Fruit fly (Drosophila melanogaster) S2 (cell line): Measurements from ENCODE around the gene RecQ5.
A peak's percentile ranks its signal among the peaks of the same experiment; 100 is the strongest.

Experiments
- CG8478 ChIP-seq: fragments of >200 bp; optimal IDR thresholded peaks from 2 replicates; lab custom pipeline; 2018
- CTCF ChIP-seq, 2 experiments: fragments of >200 bp; optimal IDR thresholded peaks; 2 replicates each; lab custom pipeline; 2018

DNA sequence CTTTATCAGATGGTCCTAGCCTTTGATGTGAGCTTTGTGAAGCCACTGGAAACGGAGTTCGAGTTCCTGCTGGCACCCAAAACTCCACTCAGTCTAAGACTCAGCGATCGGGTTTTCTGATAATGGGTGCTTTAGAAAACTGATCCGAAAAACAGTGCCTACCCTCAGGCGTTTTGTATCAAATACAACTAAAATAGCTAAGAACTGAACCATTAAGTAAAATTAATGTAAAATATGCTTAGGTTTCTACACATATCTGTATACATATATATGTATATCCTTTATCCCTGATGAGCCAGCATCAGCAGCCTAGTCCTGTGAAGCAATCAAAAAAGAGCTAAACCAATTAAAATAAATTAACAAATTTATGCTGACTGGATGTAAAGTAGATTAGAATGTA is 10.4 kb downstream of the RecQ5 start:
- TF ChIP-seq CTCF (optimal IDR thresholded peaks at IDR 0.05; lab: Kevin White, UChicago) (peak; percentile 34 to 69), CG8478 (lab: Kevin White, UChicago) (no peak)
